Fruit fly (Drosophila melanogaster): ENCODE results near the gene chm.

The chm gene

dm6 chr2L:7387813-7388558, 24.2 kb upstream of the chm start, which contains the start of the genes CG5149 and gudu (continued):
- TF ChIP-seq bowl (GFP tag; IDR thresholded peaks at IDR 0.05), result no peak
- TF ChIP-seq CG15011 (GFP tag; optimal IDR thresholded peaks at IDR 0.05), result no peak
- TF ChIP-seq pfk (GFP tag; optimal IDR thresholded peaks at IDR 0.05), result no peak
- TF ChIP-seq CG15479 (GFP tag; optimal IDR thresholded peaks at IDR 0.05), result no peak
- TF ChIP-seq Dad (GFP tag; optimal IDR thresholded peaks at IDR 0.05), result no peak
- TF ChIP-seq onecut (GFP tag; IDR thresholded peaks at IDR 0.05), result no peak
- TF ChIP-seq ttk (GFP tag; IDR thresholded peaks at IDR 0.05), result no peak
- no peak for TF ChIP-seq fd102C (GFP tag; optimal IDR thresholded peaks at IDR 0.05)
- TF ChIP-seq ATbp (GFP tag; optimal IDR thresholded peaks at IDR 0.05), result no peak
- TF ChIP-seq ssp (GFP tag; IDR thresholded peaks at IDR 0.05), result no peak
- TF ChIP-seq CG12659 (GFP tag; optimal IDR thresholded peaks at IDR 0.05), result peak; percentile 65
- peak; percentile 90 for TF ChIP-seq Scr (GFP tag; IDR thresholded peaks at IDR 0.05; ENCODE audit: partially characterized antibody)
- TF ChIP-seq Fer3 (tag; optimal IDR thresholded peaks at IDR 0.05), result no peak
- TF ChIP-seq kah (GFP tag; optimal IDR thresholded peaks at IDR 0.05), result no peak
- no peak for TF ChIP-seq cato (GFP tag; optimal IDR thresholded peaks at IDR 0.05; ENCODE audit: borderline replicate concordance)
- TF ChIP-seq luna (GFP tag; optimal IDR thresholded peaks at IDR 0.05), result no peak
- peak; percentile 22 for TF ChIP-seq zen (tag; optimal IDR thresholded peaks at IDR 0.05)
- peak; percentile 78 for TF ChIP-seq CG13775 (GFP tag; optimal IDR thresholded peaks at IDR 0.05)
- no peak for TF ChIP-seq az2 (GFP tag; optimal IDR thresholded peaks at IDR 0.05)
- no peak for TF ChIP-seq CG2889 (GFP tag; IDR thresholded peaks at IDR 0.05)
- TF ChIP-seq Rx (GFP tag; IDR thresholded peaks at IDR 0.05), result no peak
- TF ChIP-seq eyg (GFP tag; optimal IDR thresholded peaks at IDR 0.05), result peak; percentile 5
- TF ChIP-seq CG3281 (GFP tag; optimal IDR thresholded peaks at IDR 0.05), result no peak
- no peak for TF ChIP-seq CG10979 (tag; optimal IDR thresholded peaks at IDR 0.05)
- no peak for TF ChIP-seq Atf-2 (GFP tag; optimal IDR thresholded peaks at IDR 0.05)
- peak in 1 of 2 experiments; percentile 90 for TF ChIP-seq Hr78 (GFP tag; optimal IDR thresholded peaks at IDR 0.05)
- TF ChIP-seq ftz-f1 (GFP tag; optimal IDR thresholded peaks at IDR 0.05), result no peak
- TF ChIP-seq Camta (GFP tag; optimal IDR thresholded peaks at IDR 0.05), result no peak
- no peak for TF ChIP-seq unpg (GFP tag; optimal IDR thresholded peaks at IDR 0.05)
- peak; percentile 89 for TF ChIP-seq bbx (GFP tag; IDR thresholded peaks at IDR 0.05; ENCODE audit: partially characterized antibody)
- TF ChIP-seq CG7745 (tag; optimal IDR thresholded peaks at IDR 0.05), result no peak
- peak; percentile 71 for TF ChIP-seq tna (GFP tag; IDR thresholded peaks at IDR 0.05; ENCODE audit: partially characterized antibody)
- TF ChIP-seq pho (GFP tag; optimal IDR thresholded peaks at IDR 0.05), result no peak
- TF ChIP-seq HHEX (GFP tag; optimal IDR thresholded peaks at IDR 0.05), result no peak
- no peak for TF ChIP-seq Hr51 (GFP tag; optimal IDR thresholded peaks at IDR 0.05)
- TF ChIP-seq prd (optimal IDR thresholded peaks at IDR 0.05), result no peak
- TF ChIP-seq prd (GFP tag; IDR thresholded peaks at IDR 0.05), result no peak; the same call in 2 of the 3 replicates
- TF ChIP-seq wor (GFP tag; IDR thresholded peaks at IDR 0.05), result no peak
- no peak for TF ChIP-seq chn (GFP tag; optimal IDR thresholded peaks at IDR 0.05)
- TF ChIP-seq seq (GFP tag; IDR thresholded peaks at IDR 0.05), result no peak
- no peak for TF ChIP-seq Oli (tag; optimal IDR thresholded peaks at IDR 0.05)
- TF ChIP-seq Dref (GFP tag; IDR thresholded peaks at IDR 0.05), result peak; percentile 73
- TF ChIP-seq dm (GFP tag; optimal IDR thresholded peaks at IDR 0.05), result peak; percentile 5
- no peak for TF ChIP-seq eve (GFP tag; optimal IDR thresholded peaks at IDR 0.05)
- TF ChIP-seq hth (optimal IDR thresholded peaks at IDR 0.05), result no peak
- TF ChIP-seq gce (GFP tag; IDR thresholded peaks at IDR 0.05), result no peak
- no peak for TF ChIP-seq fd96Cb (tag; optimal IDR thresholded peaks at IDR 0.05)
- TF ChIP-seq mirr (GFP tag; optimal IDR thresholded peaks at IDR 0.05), result no peak
- TF ChIP-seq CG10209 (GFP tag; optimal IDR thresholded peaks at IDR 0.05), result no peak
- no peak for TF ChIP-seq CG9609 (GFP tag; optimal IDR thresholded peaks at IDR 0.05)

Measured in whole organism, embryonic.